Worm (Caenorhabditis elegans) whole organism, midembryonic: ENCODE results near the gene F56C9.10.
A peak's percentile ranks its signal among the peaks of the same experiment; 100 is the strongest.

Experiments
- T22C8.4 ChIP-seq: fragments of 200-800 bp; sonication (Bioruptor generic); IDR thresholded peaks from 2 replicates; pipeline ENCODE4 v1.3.6; 2022; ENCODE audit warnings: missing genetic modification characterization, missing compliant biosample characterization
- cog-1 ChIP-seq: sonication (generic microtip); optimal IDR thresholded peaks from 2 replicates; lab custom pipeline; 2016; ENCODE audit warnings: missing genetic modification characterization, missing compliant biosample characterization
- flt-1 ChIP-seq: fragments of 200-800 bp; sonication (Bioruptor generic); IDR thresholded peaks from 2 replicates; pipeline ENCODE4 v1.3.6; 2022; ENCODE audit warnings: missing genetic modification characterization, missing compliant biosample characterization
- klf-2 ChIP-seq: fragments of 200-800 bp; sonication (Bioruptor generic); conservative IDR thresholded peaks from 2 replicates; pipeline ENCODE4 v1.3.6; 2022; ENCODE audit warnings: missing genetic modification reagents, missing genetic modification characterization, missing compliant biosample characterization
- med-1 ChIP-seq: sonication (generic microtip); optimal IDR thresholded peaks from 2 replicates; lab custom pipeline; 2017; ENCODE audit warnings: missing genetic modification characterization, mild to moderate bottlenecking, missing compliant biosample characterization, antibody characterized with exemption, missing genetic modification reagents; ENCODE audit not compliant: insufficient read depth
- ref-1 ChIP-seq: fragments of 200-800 bp; sonication (Bioruptor generic); conservative IDR thresholded peaks from 2 replicates; pipeline ENCODE4 v1.3.6; 2022; ENCODE audit warnings: missing genetic modification reagents, missing genetic modification characterization, missing compliant biosample characterization
- tab-1 ChIP-seq: fragments of 200-800 bp; sonication (Bioruptor generic); IDR thresholded peaks from 2 replicates; pipeline ENCODE4 v1.3.6; 2022; ENCODE audit warnings: missing genetic modification characterization, missing compliant biosample characterization
- ztf-23 ChIP-seq: fragments of 200-800 bp; sonication (Bioruptor generic); IDR thresholded peaks from 2 replicates; pipeline ENCODE4 v1.3.6; 2022; ENCODE audit warnings: missing genetic modification reagents, missing genetic modification characterization, missing compliant biosample characterization
- ztf-29 ChIP-seq: fragments of 200-800 bp; sonication (Bioruptor generic); IDR thresholded peaks from 2 replicates; pipeline ENCODE4 v1.3.6; 2022; ENCODE audit warnings: missing genetic modification reagents, missing genetic modification characterization, missing compliant biosample characterization

Gene F56C9.10

ce11 chrIII:7349075-7349474, 14.0 kb upstream of the F56C9.10 start, which contains the start of gene gos-28:
Gene gos-28, minus strand, starts transcription at chrIII:7349175.
- no peak for TF ChIP-seq med-1 (GFP tag; lab: Kevin White, UChicago)
- TF ChIP-seq ztf-23 (GFP tag; lab: Robert Waterston, UW), result no peak
- TF ChIP-seq klf-2 (GFP tag; lab: Robert Waterston, UW), result no peak
- TF ChIP-seq tab-1 (GFP tag; lab: Robert Waterston, UW), result no peak
- TF ChIP-seq flt-1 (GFP tag; lab: Robert Waterston, UW), result no peak
- TF ChIP-seq ref-1, result no peak
- no peak for TF ChIP-seq ztf-29 (GFP tag; lab: Robert Waterston, UW)
- no peak for TF ChIP-seq cog-1 (tag; lab: Kevin White, UChicago)
- TF ChIP-seq T22C8.4, result no peak

- TF ChIP-seq ztf-29 (GFP tag; lab: Robert Waterston, UW) (no peak), med-1 (GFP tag; lab: Kevin White, UChicago) (no peak), ztf-23 (GFP tag; lab: Robert Waterston, UW) (no peak), cog-1 (tag; lab: Kevin White, UChicago) (no peak), klf-2 (GFP tag; lab: Robert Waterston, UW) (no peak), tab-1 (GFP tag; lab: Robert Waterston, UW) (no peak), flt-1 (GFP tag; lab: Robert Waterston, UW) (no peak), ref-1 (no peak), T22C8.4 (no peak)
Observed at ce11 chrIII:7347049-7347448, 11.9 kb upstream of the F56C9.10 start, which contains the start of gene F08F8.7. Gene F08F8.7, minus strand, starts transcription at chrIII:7347149.

ce11 chrIII:7343389-7343788, 8.3 kb upstream of the F56C9.10 start, which contains the start of gene F08F8.6:
Gene F08F8.6, plus strand, starts transcription at chrIII:7343689.
- TF ChIP-seq cog-1 (tag; lab: Kevin White, UChicago) (no peak), ztf-29 (GFP tag; lab: Robert Waterston, UW) (no peak), tab-1 (GFP tag; lab: Robert Waterston, UW) (no peak), flt-1 (GFP tag; lab: Robert Waterston, UW) (no peak), T22C8.4 (no peak), klf-2 (GFP tag; lab: Robert Waterston, UW) (no peak), ztf-23 (GFP tag; lab: Robert Waterston, UW) (no peak), med-1 (GFP tag; lab: Kevin White, UChicago) (no peak), ref-1 (no peak)

ce11 chrIII:7339138-7339537, 4.0 kb upstream of the F56C9.10 start:
- no peak for TF ChIP-seq ztf-23 (GFP tag; lab: Robert Waterston, UW)

- TF ChIP-seq cog-1 (tag; lab: Kevin White, UChicago), result no peak
- TF ChIP-seq flt-1 (GFP tag; lab: Robert Waterston, UW), result no peak
- no peak for TF ChIP-seq tab-1 (GFP tag; lab: Robert Waterston, UW)
- TF ChIP-seq klf-2 (GFP tag; lab: Robert Waterston, UW), result no peak
- TF ChIP-seq T22C8.4, result no peak
- no peak for TF ChIP-seq ref-1
- TF ChIP-seq ztf-29 (GFP tag; lab: Robert Waterston, UW), result no peak
- no peak for TF ChIP-seq med-1 (GFP tag; lab: Kevin White, UChicago)
- no peak for TF ChIP-seq ztf-23 (GFP tag; lab: Robert Waterston, UW)
Observed at ce11 chrIII:7338693-7339092, 3.6 kb upstream of the F56C9.10 start, which contains the start of gene kap-1. Gene kap-1, plus strand, starts transcription at chrIII:7338835.

- no peak for TF ChIP-seq ref-1
Observed at ce11 chrIII:7338009-7338408, 2.9 kb upstream of the F56C9.10 start.

ce11 chrIII:7336214-7336613, 1.1 kb upstream of the F56C9.10 start, which contains the start of gene gsp-2:
Gene gsp-2, plus strand, starts transcription at chrIII:7336587.
- TF ChIP-seq tab-1 (GFP tag; lab: Robert Waterston, UW), result no peak
- no peak for TF ChIP-seq ztf-23 (GFP tag; lab: Robert Waterston, UW)
- TF ChIP-seq klf-2 (GFP tag; lab: Robert Waterston, UW), result no peak
- TF ChIP-seq flt-1 (GFP tag; lab: Robert Waterston, UW), result peak; percentile 63

ce11 chrIII:7333906-7334531, 1.1 kb downstream of the F56C9.10 start:
- 0 out of 2 replicates have a peak, but pooled peaks have one; percentile 42 for TF ChIP-seq flt-1 (GFP tag; lab: Robert Waterston, UW)

- no peak for TF ChIP-seq tab-1 (GFP tag; lab: Robert Waterston, UW)
- TF ChIP-seq flt-1 (GFP tag; lab: Robert Waterston, UW), result no peak
- no peak for TF ChIP-seq cog-1 (tag; lab: Kevin White, UChicago)
- no peak for TF ChIP-seq ztf-23 (GFP tag; lab: Robert Waterston, UW)
- no peak for TF ChIP-seq ztf-29 (GFP tag; lab: Robert Waterston, UW)
- TF ChIP-seq klf-2 (GFP tag; lab: Robert Waterston, UW), result no peak
- no peak for TF ChIP-seq med-1 (GFP tag; lab: Kevin White, UChicago)
- no peak for TF ChIP-seq T22C8.4
Observed at ce11 chrIII:7331671-7332070, 3.4 kb downstream of the F56C9.10 start.

- TF ChIP-seq flt-1 (GFP tag; lab: Robert Waterston, UW), result no peak
- TF ChIP-seq ref-1, result no peak
- TF ChIP-seq ztf-23 (GFP tag; lab: Robert Waterston, UW), result no peak
- TF ChIP-seq ztf-29 (GFP tag; lab: Robert Waterston, UW), result no peak
- no peak for TF ChIP-seq klf-2 (GFP tag; lab: Robert Waterston, UW)
- no peak for TF ChIP-seq cog-1 (tag; lab: Kevin White, UChicago)
- no peak for TF ChIP-seq tab-1 (GFP tag; lab: Robert Waterston, UW)
- TF ChIP-seq med-1 (GFP tag; lab: Kevin White, UChicago), result no peak
- TF ChIP-seq T22C8.4, result no peak
Observed at ce11 chrIII:7329155-7329732, 5.9 kb downstream of the F56C9.10 start, which contains the start of gene lab-2. Gene lab-2, minus strand, starts transcription at chrIII:7329607.
